Worm (Caenorhabditis elegans): Measurements from ENCODE around the gene F55F10.1.

DNA sequence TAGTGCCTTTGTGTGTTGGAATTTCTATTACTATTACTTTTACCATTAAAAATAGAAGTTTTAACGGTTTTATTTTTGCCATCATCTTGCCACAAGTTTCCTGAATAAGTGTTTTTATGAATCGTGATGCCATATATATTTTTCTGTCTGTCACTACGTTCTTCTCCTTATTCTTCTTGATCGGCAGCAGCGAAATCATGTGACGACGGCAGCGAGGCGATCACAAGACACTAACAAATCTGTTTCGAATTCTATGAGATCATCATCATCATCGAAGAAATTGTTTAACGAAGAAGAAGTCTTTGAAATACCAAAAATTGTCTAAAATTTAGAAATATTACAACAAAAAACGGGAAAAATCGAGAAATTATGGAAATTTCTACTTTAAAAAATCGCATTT lies 41.8 kb downstream of the F55F10.1 start:
- no peak for TF ChIP-seq pha-4 (tag; optimal IDR thresholded peaks at IDR 0.05)
- TF ChIP-seq lin-13 (tag; optimal IDR thresholded peaks at IDR 0.05): no peak
- no peak for TF ChIP-seq ceh-43 (GFP tag; optimal IDR thresholded peaks at IDR 0.05)
- TF ChIP-seq flh-1 (GFP tag; optimal IDR thresholded peaks at IDR 0.05): no peak
- no peak for TF ChIP-seq nhr-2 (tag; optimal IDR thresholded peaks at IDR 0.05)
- TF ChIP-seq unc-62 (GFP tag; optimal IDR thresholded peaks at IDR 0.05): no peak
- TF ChIP-seq ham-2 (GFP tag; optimal IDR thresholded peaks at IDR 0.05): no peak
- TF ChIP-seq ztf-11 (tag; optimal IDR thresholded peaks at IDR 0.05): no peak
- TF ChIP-seq mep-1 (tag; optimal IDR thresholded peaks at IDR 0.05): no peak
- TF ChIP-seq snpc-4 (tag; optimal IDR thresholded peaks at IDR 0.05): no peak
